Worm (Caenorhabditis elegans): Measurements from ENCODE around the gene B0361.3.

B0361.3 gene

ce11 chrIII:7329155-7329732 lies 48.0 kb downstream of the B0361.3 start, which contains the start of gene lab-2:
TSS of gene lab-2 (minus strand) at chrIII:7329607.
- TF ChIP-seq him-1 (tag; optimal IDR thresholded peaks at IDR 0.05) (no peak), W03F9.2 (tag; optimal IDR thresholded peaks at IDR 0.05) (no peak), dao-5 (tag; optimal IDR thresholded peaks at IDR 0.05) (no peak)

ce11 chrIII:7331671-7332070 lies 50.4 kb downstream of the B0361.3 start:
- no peak for TF ChIP-seq W03F9.2 (tag; optimal IDR thresholded peaks at IDR 0.05)
